Fruit fly (Drosophila melanogaster) whole organism, embryonic: ENCODE measurements around the gene Eig71Ea.
A peak's percentile ranks its signal among the peaks of the same experiment; 100 is the strongest.

Experiments
- Adf1 ChIP-seq: fragments of 200-800 bp; sonication (Bioruptor generic); IDR thresholded peaks from 2 replicates; pipeline ENCODE4 v1.3.6; 2022; ENCODE audit warnings: missing biosample characterization, missing genetic modification characterization
- Asciz ChIP-seq: fragments of 200-800 bp; sonication (Bioruptor generic); optimal IDR thresholded peaks from 2 replicates; lab custom pipeline; 2017; ENCODE audit warnings: missing biosample characterization, mild to moderate bottlenecking, missing genetic modification characterization, missing genetic modification reagents
- C15 ChIP-seq: fragments of 200-800 bp; sonication (Bioruptor generic); IDR thresholded peaks from 3 replicates; pipeline ENCODE4 v1.3.6; 2022; ENCODE audit warnings: missing biosample characterization, missing genetic modification characterization
- CG1024 ChIP-seq: fragments of 200-800 bp; sonication (Bioruptor generic); IDR thresholded peaks from 2 replicates; pipeline ENCODE4 v1.3.6; 2022; ENCODE audit warnings: missing biosample characterization, missing genetic modification characterization
- CG10565 ChIP-seq: fragments of 200-800 bp; sonication (Bioruptor generic); optimal IDR thresholded peaks from 3 replicates; lab custom pipeline; 2016; ENCODE audit warnings: missing biosample characterization, mild to moderate bottlenecking, missing genetic modification characterization
- CG11085 ChIP-seq: fragments of 200-800 bp; sonication (Bioruptor generic); IDR thresholded peaks from 2 replicates; pipeline ENCODE4 v1.3.6; 2022; ENCODE audit warnings: missing biosample characterization, missing genetic modification characterization
- CG13624 ChIP-seq: fragments of 200-800 bp; sonication (Bioruptor generic); optimal IDR thresholded peaks from 2 replicates; lab custom pipeline; 2016; ENCODE audit warnings: missing biosample characterization, missing genetic modification characterization
- CG14710 ChIP-seq: fragments of 200-800 bp; sonication (Bioruptor generic); optimal IDR thresholded peaks from 3 replicates; lab custom pipeline; 2019; ENCODE audit warnings: missing biosample characterization, mild to moderate bottlenecking, missing genetic modification characterization, moderate library complexity
- CG1647 ChIP-seq: fragments of 200-800 bp; sonication (Bioruptor generic); optimal IDR thresholded peaks from 3 replicates; lab custom pipeline; 2016; ENCODE audit warnings: missing biosample characterization, missing genetic modification characterization
- CG16863 ChIP-seq: fragments of 200-800 bp; sonication (Bioruptor generic); optimal IDR thresholded peaks from 3 replicates; lab custom pipeline; 2016; ENCODE audit warnings: missing biosample characterization, missing genetic modification characterization
- CG2889 ChIP-seq: fragments of 200-800 bp; sonication (Bioruptor generic); IDR thresholded peaks from 3 replicates; pipeline ENCODE4 v1.3.6; 2022; ENCODE audit warnings: missing biosample characterization, missing genetic modification characterization
- CG3281 ChIP-seq: fragments of 200-800 bp; sonication (Bioruptor generic); optimal IDR thresholded peaks from 3 replicates; lab custom pipeline; 2017; ENCODE audit warnings: missing biosample characterization, mild to moderate bottlenecking, missing genetic modification characterization
- CG34224 ChIP-seq: fragments of 200-800 bp; sonication (Bioruptor generic); IDR thresholded peaks from 3 replicates; pipeline ENCODE4 v1.3.6; 2022; ENCODE audit warnings: missing biosample characterization, missing genetic modification characterization; ENCODE audit not compliant: partially characterized antibody
- CG34422 ChIP-seq: fragments of 200-800 bp; sonication (Bioruptor generic); IDR thresholded peaks from 3 replicates; pipeline ENCODE4 v1.3.6; 2022; ENCODE audit warnings: missing biosample characterization, missing genetic modification characterization
- CG42726 ChIP-seq: fragments of 200-800 bp; sonication (Bioruptor generic); IDR thresholded peaks from 2 replicates; pipeline ENCODE4 v1.3.6; 2022; ENCODE audit warnings: missing biosample characterization, missing genetic modification characterization; ENCODE audit not compliant: partially characterized antibody
- CG4404 ChIP-seq: fragments of 200-800 bp; sonication (Bioruptor generic); IDR thresholded peaks from 2 replicates; pipeline ENCODE4 v1.3.6; 2022; ENCODE audit warnings: missing biosample characterization, missing genetic modification characterization
- CG5180 ChIP-seq: fragments of 200-800 bp; sonication (Bioruptor generic); optimal IDR thresholded peaks from 3 replicates; lab custom pipeline; 2017; ENCODE audit warnings: missing biosample characterization, missing genetic modification characterization, mild to moderate bottlenecking, moderate library complexity, missing genetic modification reagents
- CG6654 ChIP-seq: fragments of 200-800 bp; sonication (Bioruptor generic); optimal IDR thresholded peaks from 2 replicates; lab custom pipeline; 2017; ENCODE audit warnings: missing biosample characterization, mild to moderate bottlenecking, missing genetic modification characterization
- CG8281 ChIP-seq: fragments of 200-800 bp; sonication (Bioruptor generic); optimal IDR thresholded peaks from 2 replicates; lab custom pipeline; 2018; ENCODE audit warnings: missing biosample characterization, mild to moderate bottlenecking, missing genetic modification characterization, moderate library complexity
- CG8290 ChIP-seq, 3 experiments: fragments of 200-800 bp; sonication (Bioruptor generic); optimal IDR thresholded peaks; 2 replicates each; lab custom pipeline; 2016 to 2019; ENCODE audit warnings: missing biosample characterization in 3 of 3, missing genetic modification characterization in 3 of 3, mild to moderate bottlenecking in 2 of 3, moderate library complexity in 1 of 3
- CG8765 ChIP-seq: fragments of 200-800 bp; sonication (Bioruptor generic); IDR thresholded peaks from 2 replicates; pipeline ENCODE4 v1.3.6; 2022; ENCODE audit warnings: missing biosample characterization, missing genetic modification characterization
- CG9727 ChIP-seq: fragments of 200-800 bp; sonication (Bioruptor generic); optimal IDR thresholded peaks from 3 replicates; lab custom pipeline; 2017; ENCODE audit warnings: missing biosample characterization, mild to moderate bottlenecking, missing genetic modification characterization
- Doc3 ChIP-seq: fragments of 200-800 bp; sonication (Bioruptor generic); IDR thresholded peaks from 3 replicates; pipeline ENCODE4 v1.3.6; 2022; ENCODE audit warnings: missing biosample characterization, missing genetic modification characterization; ENCODE audit not compliant: partially characterized antibody
- Elba2 ChIP-seq: fragments of 200-800 bp; sonication (Bioruptor generic); optimal IDR thresholded peaks from 3 replicates; lab custom pipeline; 2016; ENCODE audit warnings: missing biosample characterization, missing genetic modification characterization
- Hsf ChIP-seq: fragments of 200-800 bp; sonication (Bioruptor generic); optimal IDR thresholded peaks from 3 replicates; lab custom pipeline; 2016; ENCODE audit warnings: missing biosample characterization, missing genetic modification characterization
- Lpt ChIP-seq: fragments of >200 bp; optimal IDR thresholded peaks from 2 replicates; lab custom pipeline; 2018; ENCODE audit warnings: missing biosample characterization, missing genetic modification characterization
- Opbp ChIP-seq: fragments of 200-800 bp; sonication (Bioruptor generic); IDR thresholded peaks from 3 replicates; pipeline ENCODE4 v1.3.6; 2022; ENCODE audit warnings: missing biosample characterization, missing genetic modification characterization; ENCODE audit not compliant: partially characterized antibody
- PHDP ChIP-seq: fragments of 200-800 bp; sonication (Bioruptor generic); optimal IDR thresholded peaks from 3 replicates; lab custom pipeline; 2018; ENCODE audit warnings: missing biosample characterization, mild to moderate bottlenecking, missing genetic modification characterization, moderate library complexity
- Rx ChIP-seq: fragments of 200-800 bp; sonication (Bioruptor generic); IDR thresholded peaks from 2 replicates; pipeline ENCODE4 v1.3.6; 2022; ENCODE audit warnings: missing biosample characterization, missing genetic modification characterization
- Sin3A ChIP-seq: fragments of >200 bp; optimal IDR thresholded peaks from 2 replicates; lab custom pipeline; 2018
- Sry-δ ChIP-seq: fragments of 200-800 bp; sonication (Bioruptor generic); optimal IDR thresholded peaks from 2 replicates; lab custom pipeline; 2016; ENCODE audit warnings: missing biosample characterization, missing genetic modification characterization
- ab ChIP-seq: fragments of 200-800 bp; sonication (Bioruptor generic); optimal IDR thresholded peaks from 2 replicates; lab custom pipeline; 2016; ENCODE audit warnings: missing biosample characterization, missing genetic modification characterization
- abd-A ChIP-seq: fragments of 200-800 bp; sonication (Bioruptor generic); optimal IDR thresholded peaks from 3 replicates; lab custom pipeline; 2019; ENCODE audit warnings: missing biosample characterization, mild to moderate bottlenecking, missing genetic modification characterization, moderate library complexity
- ato ChIP-seq: fragments of 200-800 bp; sonication (Bioruptor generic); IDR thresholded peaks from 2 replicates; pipeline ENCODE4 v1.3.6; 2022; ENCODE audit warnings: missing biosample characterization, missing genetic modification characterization; ENCODE audit not compliant: partially characterized antibody
- crp ChIP-seq, 2 experiments: fragments of 200-800 bp; sonication (Bioruptor generic); optimal IDR thresholded peaks; 2 replicates in 1 of 2; 3 replicates in 1 of 2; lab custom pipeline; 2017; ENCODE audit warnings: missing biosample characterization in 2 of 2, missing genetic modification characterization in 2 of 2, mild to moderate bottlenecking in 1 of 2, moderate library complexity in 1 of 2
- dmrt99B ChIP-seq: fragments of 200-800 bp; sonication (Bioruptor generic); optimal IDR thresholded peaks from 2 replicates; lab custom pipeline; 2018; ENCODE audit warnings: missing biosample characterization, mild to moderate bottlenecking, missing genetic modification characterization, moderate library complexity
- exex ChIP-seq: fragments of 200-800 bp; sonication (Bioruptor generic); optimal IDR thresholded peaks from 4 replicates; lab custom pipeline; 2018; ENCODE audit warnings: missing biosample characterization, mild to moderate bottlenecking, missing genetic modification characterization, moderate library complexity
- fd3F ChIP-seq: fragments of 200-800 bp; sonication (Bioruptor generic); optimal IDR thresholded peaks from 2 replicates; lab custom pipeline; 2018; ENCODE audit warnings: missing biosample characterization, mild to moderate bottlenecking, missing genetic modification characterization, moderate library complexity
- hb ChIP-seq: fragments of 200-800 bp; sonication (Bioruptor generic); IDR thresholded peaks from 3 replicates; pipeline ENCODE4 v1.3.6; 2022; ENCODE audit warnings: missing biosample characterization, missing genetic modification characterization; ENCODE audit not compliant: partially characterized antibody
- ken ChIP-seq: fragments of 200-800 bp; sonication (Bioruptor generic); IDR thresholded peaks from 3 replicates; pipeline ENCODE4 v1.3.6; 2022; ENCODE audit warnings: missing biosample characterization, missing genetic modification characterization
- nau ChIP-seq: fragments of 200-800 bp; sonication (Bioruptor generic); optimal IDR thresholded peaks from 3 replicates; lab custom pipeline; 2017; ENCODE audit warnings: missing biosample characterization, mild to moderate bottlenecking, missing genetic modification characterization, missing genetic modification reagents
- nom ChIP-seq: fragments of 200-800 bp; sonication (Bioruptor generic); optimal IDR thresholded peaks from 2 replicates; lab custom pipeline; 2017; ENCODE audit warnings: missing biosample characterization, missing genetic modification characterization, mild to moderate bottlenecking, moderate library complexity, missing genetic modification reagents
- oc ChIP-seq: fragments of 200-800 bp; sonication (Bioruptor generic); optimal IDR thresholded peaks from 2 replicates; lab custom pipeline; 2018; ENCODE audit warnings: missing biosample characterization, mild to moderate bottlenecking, missing genetic modification characterization, moderate library complexity
- pfk ChIP-seq: fragments of 200-800 bp; sonication (Bioruptor generic); optimal IDR thresholded peaks from 2 replicates; lab custom pipeline; 2018; ENCODE audit warnings: missing biosample characterization, mild to moderate bottlenecking, missing genetic modification characterization, moderate library complexity
- row ChIP-seq: fragments of 200-800 bp; sonication (Bioruptor generic); IDR thresholded peaks from 3 replicates; pipeline ENCODE4 v1.3.6; 2022; ENCODE audit warnings: missing biosample characterization, missing genetic modification characterization
- scrt ChIP-seq: fragments of 200-800 bp; sonication (Bioruptor generic); optimal IDR thresholded peaks from 2 replicates; lab custom pipeline; 2018; ENCODE audit warnings: missing biosample characterization, mild to moderate bottlenecking, missing genetic modification characterization, moderate library complexity
- ssp ChIP-seq: fragments of 200-800 bp; sonication (Bioruptor generic); IDR thresholded peaks from 2 replicates; pipeline ENCODE4 v1.3.6; 2022; ENCODE audit warnings: missing biosample characterization, missing genetic modification characterization
- tap ChIP-seq: fragments of 200-800 bp; optimal IDR thresholded peaks from 3 replicates; lab custom pipeline; 2019; ENCODE audit warnings: missing biosample characterization, mild to moderate bottlenecking, missing genetic modification characterization, moderate library complexity
- unpg ChIP-seq: fragments of 200-800 bp; sonication (Bioruptor generic); optimal IDR thresholded peaks from 3 replicates; lab custom pipeline; 2018; ENCODE audit warnings: missing biosample characterization, mild to moderate bottlenecking, missing genetic modification characterization, moderate library complexity
- wek ChIP-seq: fragments of 200-800 bp; sonication (Bioruptor generic); optimal IDR thresholded peaks from 3 replicates; lab custom pipeline; 2018; ENCODE audit warnings: missing biosample characterization, mild to moderate bottlenecking, missing genetic modification characterization, moderate library complexity

Gene Eig71Ea

dm6 chr3L:15675111-15675510, 25.6 kb upstream of the Eig71Ea start (continued):
- TF ChIP-seq ab (no peak), PHDP (tag; lab: Kevin White, UChicago) (peak; percentile 55), exex (tag; lab: Kevin White, UChicago) (no peak), CG13624 (GFP tag; lab: Kevin White, UChicago) (peak; percentile 32), abd-A (no peak), CG34422 (peak; percentile 43; the same call in 1 of the 3 replicates), hb (GFP tag; lab: Robert Waterston, UW) (no peak), dmrt99B (tag; lab: Kevin White, UChicago) (peak; percentile 56), Hsf (GFP tag; lab: Kevin White, UChicago) (peak; percentile 57), nau (GFP tag; lab: Kevin White, UChicago) (peak; percentile 67), C15 (GFP tag; lab: Robert Waterston, UW) (no peak), ken (GFP tag; lab: Robert Waterston, UW) (no peak), CG1647 (GFP tag; lab: Kevin White, UChicago) (no peak), CG11085 (GFP tag; lab: Robert Waterston, UW) (no peak), fd3F (GFP tag; lab: Kevin White, UChicago) (no peak), Doc3 (no peak), Adf1 (GFP tag; lab: Robert Waterston, UW) (no peak), unpg (peak; percentile 80), Elba2 (GFP tag; lab: Kevin White, UChicago) (peak; percentile 9), nom (GFP tag; lab: Kevin White, UChicago) (no peak), CG3281 (GFP tag; lab: Kevin White, UChicago) (no peak), CG9727 (GFP tag; lab: Kevin White, UChicago) (peak; percentile 90), CG8281 (tag; lab: Kevin White, UChicago) (peak; percentile 17), Opbp (no peak), Asciz (GFP tag; lab: Kevin White, UChicago) (peak; percentile 42), CG5180 (GFP tag; lab: Kevin White, UChicago) (peak; percentile 13), CG8765 (GFP tag; lab: Robert Waterston, UW) (peak; percentile 65; the same call in 1 of the 2 replicates), CG10565 (no peak), Lpt (GFP tag; lab: Kevin White, UChicago) (no peak), ssp (GFP tag; lab: Robert Waterston, UW) (peak; percentile 36), row (GFP tag; lab: Robert Waterston, UW) (peak; percentile 75), CG2889 (no peak), scrt (GFP tag; lab: Kevin White, UChicago) (no peak), Rx (GFP tag; lab: Robert Waterston, UW) (peak; percentile 40), crp (GFP tag; optimal IDR thresholded peaks at IDR 0.05; lab: Kevin White, UChicago) (no peak), pfk (GFP tag; lab: Kevin White, UChicago) (no peak), ato (GFP tag; lab: Robert Waterston, UW) (no peak), CG6654 (GFP tag; lab: Kevin White, UChicago) (peak; percentile 46), Sry-δ (GFP tag; lab: Kevin White, UChicago) (peak; percentile 21), CG1024 (peak; percentile 42), tap (peak; percentile 39), CG4404 (GFP tag; lab: Robert Waterston, UW) (peak; percentile 73), CG8290 (GFP tag; optimal IDR thresholded peaks at IDR 0.05; lab: Kevin White, UChicago) (peak; percentile 62), CG8290 (tag; optimal IDR thresholded peaks at IDR 0.05; lab: Kevin White, UChicago) (peak in 1 of 2 experiments; percentile 26), CG16863 (GFP tag; lab: Kevin White, UChicago) (peak; percentile 58), CG34224 (no peak), CG42726 (no peak), CG14710 (peak; percentile 90), oc (tag; lab: Kevin White, UChicago) (peak; percentile 68), Sin3A (no peak), wek (GFP tag; lab: Kevin White, UChicago) (no peak)
